Worm (Caenorhabditis elegans): ENCODE measurements around the gene tbc-19.
A peak's percentile ranks its signal among the peaks of the same experiment; 100 is the strongest.

tbc-19 gene

ce11 chrX:14015808-14016207 lies 3.5 kb upstream of the tbc-19 start (continued):
- TF ChIP-seq F13H6.1 (tag; optimal IDR thresholded peaks at IDR 0.05) (peak; percentile 48), eyg-1 (tag; optimal IDR thresholded peaks at IDR 0.05) (peak; percentile 67), hlh-13 (GFP tag; optimal IDR thresholded peaks at IDR 0.05) (peak; percentile 68), nfya-1 (tag; optimal IDR thresholded peaks at IDR 0.05) (peak; percentile 63), hlh-15 (tag; optimal IDR thresholded peaks at IDR 0.05) (peak; percentile 39), nhr-11 (tag; optimal IDR thresholded peaks at IDR 0.05) (no peak), nhr-232 (tag; optimal IDR thresholded peaks at IDR 0.05) (peak; percentile 64), ceh-45 (GFP tag; IDR thresholded peaks at IDR 0.05) (peak; percentile 71), che-1 (tag; optimal IDR thresholded peaks at IDR 0.05) (peak; percentile 81), pqm-1 (tag; optimal IDR thresholded peaks at IDR 0.05) (no peak), pax-1 (tag; optimal IDR thresholded peaks at IDR 0.05) (no peak), fkh-10 (GFP tag; optimal IDR thresholded peaks at IDR 0.05) (no peak), dve-1 (tag; optimal IDR thresholded peaks at IDR 0.05) (peak; percentile 76), dmd-4 (tag; optimal IDR thresholded peaks at IDR 0.05; ENCODE audit: borderline replicate concordance) (peak; percentile 71), tbx-2 (tag; optimal IDR thresholded peaks at IDR 0.05) (peak; percentile 78), pha-2 (tag; optimal IDR thresholded peaks at IDR 0.05) (peak; percentile 81), ceh-6 (GFP tag; optimal IDR thresholded peaks at IDR 0.05) (peak; percentile 82), ztf-16 (tag; optimal IDR thresholded peaks at IDR 0.05) (peak; percentile 65), C38D4.7 (GFP tag; optimal IDR thresholded peaks at IDR 0.05) (peak; percentile 80), sdc-2 (tag; optimal IDR thresholded peaks at IDR 0.05) (peak; percentile 85), ceh-14 (tag; optimal IDR thresholded peaks at IDR 0.05) (peak; percentile 90), rnt-1 (tag; optimal IDR thresholded peaks at IDR 0.05) (peak; percentile 80), ceh-2 (tag; optimal IDR thresholded peaks at IDR 0.05) (peak; percentile 78), ceh-19 (GFP tag; optimal IDR thresholded peaks at IDR 0.05) (peak; percentile 86)

ce11 chrX:14015366-14015765 lies 3.0 kb upstream of the tbc-19 start, which contains the start of gene C04C11.25:
Gene C04C11.25, minus strand, starts transcription at chrX:14015466.
- TF ChIP-seq pha-4 (tag; optimal IDR thresholded peaks at IDR 0.05): no peak

- no peak for TF ChIP-seq hlh-6 (tag; optimal IDR thresholded peaks at IDR 0.05)
- no peak for TF ChIP-seq npax-4 (tag; optimal IDR thresholded peaks at IDR 0.05)
- no peak for TF ChIP-seq fax-1 (tag; optimal IDR thresholded peaks at IDR 0.05)
- TF ChIP-seq T23F11.4 (GFP tag; optimal IDR thresholded peaks at IDR 0.05): no peak
- TF ChIP-seq lin-11 (tag; optimal IDR thresholded peaks at IDR 0.05): no peak
- no peak for TF ChIP-seq ceh-24 (tag; optimal IDR thresholded peaks at IDR 0.05)
- TF ChIP-seq C08G9.2 (tag; optimal IDR thresholded peaks at IDR 0.05): no peak
- TF ChIP-seq dve-1 (tag; optimal IDR thresholded peaks at IDR 0.05): no peak
- no peak for TF ChIP-seq tbx-2 (tag; optimal IDR thresholded peaks at IDR 0.05)
- no peak for TF ChIP-seq che-1 (tag; optimal IDR thresholded peaks at IDR 0.05)
- TF ChIP-seq fkh-6 (tag; optimal IDR thresholded peaks at IDR 0.05): no peak
- no peak for TF ChIP-seq ceh-19 (GFP tag; optimal IDR thresholded peaks at IDR 0.05)
- TF ChIP-seq hlh-8 (tag; optimal IDR thresholded peaks at IDR 0.05): no peak
These were observed 4.2 kb downstream of the tbc-19 start for ce11 chrX:14008130-14008529.

- TF ChIP-seq pat-9 (tag; optimal IDR thresholded peaks at IDR 0.05) (no peak), madf-2 (tag; optimal IDR thresholded peaks at IDR 0.05) (no peak), unc-86 (tag; optimal IDR thresholded peaks at IDR 0.05) (no peak), ama-1 (optimal IDR thresholded peaks at IDR 0.05) (no peak)
These were observed 8.8 kb downstream of the tbc-19 start for ce11 chrX:14003538-14003937.
